Worm (Caenorhabditis elegans): ENCODE measurements around the gene Y43B11AL.1.

Y43B11AL.1 gene

ce11 chrIV:7044552-7045139, 20.5 kb upstream of the Y43B11AL.1 start, which contains the start of gene tin-9.1:
TSS of gene tin-9.1 (minus strand) at chrIV:7044602.
- peak; percentile 39 for TF ChIP-seq lir-3 (tag; optimal IDR thresholded peaks at IDR 0.05; ENCODE audit: poor library complexity)
- TF ChIP-seq mdl-1 (tag; optimal IDR thresholded peaks at IDR 0.05): peak in 1 of 2 experiments; percentile 72
- peak; percentile 75 to 87 (median 77) for TF ChIP-seq ceh-82 (tag; optimal IDR thresholded peaks at IDR 0.05)
- peak; percentile 43 for TF ChIP-seq nhr-11 (tag; optimal IDR thresholded peaks at IDR 0.05)
- TF ChIP-seq ama-1 (optimal IDR thresholded peaks at IDR 0.05): peak; percentile 16
- peak; percentile 85 for TF ChIP-seq lin-13 (GFP tag; optimal IDR thresholded peaks at IDR 0.05)
- TF ChIP-seq nhr-84 (tag; optimal IDR thresholded peaks at IDR 0.05): no peak
- peak; percentile 76 for TF ChIP-seq unc-86 (tag; optimal IDR thresholded peaks at IDR 0.05)
- TF ChIP-seq unc-98 (GFP tag; IDR thresholded peaks at IDR 0.05): no peak
- TF ChIP-seq pax-3 (tag; optimal IDR thresholded peaks at IDR 0.05): no peak
- no peak for TF ChIP-seq hlh-4 (tag; optimal IDR thresholded peaks at IDR 0.05)
- no peak for TF ChIP-seq egl-27 (tag; optimal IDR thresholded peaks at IDR 0.05)
- peak in 1 of 2 experiments; percentile 69 for TF ChIP-seq ztf-11 (tag; optimal IDR thresholded peaks at IDR 0.05)
- TF ChIP-seq snpc-4 (tag; optimal IDR thresholded peaks at IDR 0.05): peak; percentile 80
- TF ChIP-seq ceh-8 (GFP tag; optimal IDR thresholded peaks at IDR 0.05): no peak
- TF ChIP-seq efl-3 (GFP tag; optimal IDR thresholded peaks at IDR 0.05): no peak
- peak; percentile 60 for TF ChIP-seq aly-2 (tag; optimal IDR thresholded peaks at IDR 0.05)
- TF ChIP-seq sup-37 (GFP tag; optimal IDR thresholded peaks at IDR 0.05): no peak
- TF ChIP-seq nhr-85 (tag): peak; percentile 84
- peak; percentile 76 for TF ChIP-seq blmp-1 (tag; optimal IDR thresholded peaks at IDR 0.05)
- TF ChIP-seq fkh-8 (tag; optimal IDR thresholded peaks at IDR 0.05): peak; percentile 69
- TF ChIP-seq lin-39 (tag; optimal IDR thresholded peaks at IDR 0.05): peak; percentile 76
- no peak for TF ChIP-seq unc-62 (GFP tag; optimal IDR thresholded peaks at IDR 0.05)
- no peak for TF ChIP-seq unc-30 (tag; optimal IDR thresholded peaks at IDR 0.05)
- peak; percentile 28 for TF ChIP-seq fkh-4 (tag; optimal IDR thresholded peaks at IDR 0.05; ENCODE audit: borderline replicate concordance)
- TF ChIP-seq pag-3 (tag; optimal IDR thresholded peaks at IDR 0.05; ENCODE audit: borderline replicate concordance, insufficient read depth): no peak
- TF ChIP-seq ceh-88 (GFP tag; IDR thresholded peaks at IDR 0.05): peak; percentile 75
- TF ChIP-seq grh-1 (GFP tag; IDR thresholded peaks at IDR 0.05): peak; percentile 57; the same call in 1 of the 2 replicates
- peak; percentile 5 for TF ChIP-seq C04F5.9 (tag; optimal IDR thresholded peaks at IDR 0.05)
- TF ChIP-seq nhr-90 (tag; optimal IDR thresholded peaks at IDR 0.05; ENCODE audit: poor library complexity): peak; percentile 74
- TF ChIP-seq jun-1 (tag; optimal IDR thresholded peaks at IDR 0.05): peak; percentile 72
- peak; percentile 92 for TF ChIP-seq nhr-71 (tag; optimal IDR thresholded peaks at IDR 0.05)
- no peak for TF ChIP-seq aha-1 (tag; optimal IDR thresholded peaks at IDR 0.05)
- peak; percentile 30 for TF ChIP-seq elt-2 (tag; optimal IDR thresholded peaks at IDR 0.05)
- peak; percentile 87 for TF ChIP-seq swsn-7 (tag; optimal IDR thresholded peaks at IDR 0.05)
- TF ChIP-seq F16B12.6 (tag; optimal IDR thresholded peaks at IDR 0.05): peak; percentile 39
- peak; percentile 77 to 84 for TF ChIP-seq efl-1 (optimal IDR thresholded peaks at IDR 0.05)
- peak; percentile 80 to 97 for TF ChIP-seq efl-1 (GFP tag; optimal IDR thresholded peaks at IDR 0.05 in 1 of 2)
- peak; percentile 36 for TF ChIP-seq nhr-237 (tag; optimal IDR thresholded peaks at IDR 0.05)
- TF ChIP-seq tlp-1 (tag; optimal IDR thresholded peaks at IDR 0.05): no peak
- TF ChIP-seq nhr-20 (tag; optimal IDR thresholded peaks at IDR 0.05): peak; percentile 91
- peak; percentile 32 for TF ChIP-seq sox-4 (tag; optimal IDR thresholded peaks at IDR 0.05)
- TF ChIP-seq elt-3 (tag; optimal IDR thresholded peaks at IDR 0.05): peak in 2 of 6 experiments; percentile 53 to 75
- TF ChIP-seq alr-1 (tag; optimal IDR thresholded peaks at IDR 0.05; ENCODE audit: borderline replicate concordance): no peak
- peak; percentile 84 for TF ChIP-seq xbp-1 (tag; optimal IDR thresholded peaks at IDR 0.05)
- TF ChIP-seq egl-13 (tag; optimal IDR thresholded peaks at IDR 0.05): peak; percentile 72
- peak; percentile 68 for TF ChIP-seq fos-1 (tag; optimal IDR thresholded peaks at IDR 0.05)
- peak; percentile 89 for TF ChIP-seq snu-23 (GFP tag; optimal IDR thresholded peaks at IDR 0.05)
- TF ChIP-seq pqm-1 (tag; optimal IDR thresholded peaks at IDR 0.05): no peak
- TF ChIP-seq nhr-76 (tag; optimal IDR thresholded peaks at IDR 0.05): no peak
- no peak for TF ChIP-seq ceh-63 (GFP tag; optimal IDR thresholded peaks at IDR 0.05)
- TF ChIP-seq sptf-1 (tag; optimal IDR thresholded peaks at IDR 0.05): no peak

All from whole organism, L1 larva.